Worm (Caenorhabditis elegans) whole organism, mixed stage, embryonic: ENCODE data around the gene daf-41.

ENCODE experiments used
- blmp-1 ChIP-seq: fragments of 150-350 bp; optimal IDR thresholded peaks from 2 replicates; lab custom pipeline; 2014; ENCODE audit warnings: missing biosample characterization, missing genetic modification characterization
- ceh-39 ChIP-seq: fragments of 150-350 bp; optimal IDR thresholded peaks from 2 replicates; lab custom pipeline; 2014; ENCODE audit warnings: missing biosample characterization, missing genetic modification characterization
- cnd-1 ChIP-seq: fragments of 200-800 bp; sonication (Bioruptor generic); optimal IDR thresholded peaks from 2 replicates; lab custom pipeline; 2018; ENCODE audit warnings: mild to moderate bottlenecking, missing genetic modification characterization, missing compliant biosample characterization
- elt-1 ChIP-seq: sonication (generic microtip); optimal IDR thresholded peaks from 2 replicates; lab custom pipeline; 2017; ENCODE audit warnings: missing genetic modification characterization, mild to moderate bottlenecking, missing compliant biosample characterization, antibody characterized with exemption, moderate library complexity, borderline replicate concordance; ENCODE audit not compliant: insufficient read depth
- elt-3 ChIP-seq: fragments of 150-350 bp; optimal IDR thresholded peaks from 2 replicates; lab custom pipeline; 2014; ENCODE audit warnings: missing biosample characterization, missing genetic modification characterization
- mep-1 ChIP-seq: fragments of 150-350 bp; optimal IDR thresholded peaks from 2 replicates; lab custom pipeline; 2017; ENCODE audit warnings: missing biosample characterization, missing genetic modification reagents, missing genetic modification characterization, inconsistent platforms
- nhr-237 ChIP-seq: fragments of 150-350 bp; optimal IDR thresholded peaks from 2 replicates; lab custom pipeline; 2014; ENCODE audit warnings: missing biosample characterization, missing genetic modification characterization
- nhr-28 ChIP-seq: fragments of 150-350 bp; optimal IDR thresholded peaks from 2 replicates; lab custom pipeline; 2014; ENCODE audit warnings: missing biosample characterization, missing genetic modification characterization
- nhr-76 ChIP-seq: sonication (generic microtip); optimal IDR thresholded peaks from 2 replicates; lab custom pipeline; 2017; ENCODE audit warnings: missing biosample characterization, missing genetic modification characterization
- pha-4 ChIP-seq: fragments of 150-350 bp; optimal IDR thresholded peaks from 2 replicates; lab custom pipeline; 2018; ENCODE audit warnings: missing biosample characterization, missing genetic modification reagents, missing genetic modification characterization
- snpc-4 ChIP-seq: fragments of 150-350 bp; optimal IDR thresholded peaks from 2 replicates; lab custom pipeline; 2014; ENCODE audit warnings: missing biosample characterization, missing genetic modification characterization
- unc-62 ChIP-seq: fragments of 150-350 bp; optimal IDR thresholded peaks from 2 replicates; lab custom pipeline; 2014; ENCODE audit warnings: missing biosample characterization, missing genetic modification reagents, missing genetic modification characterization
- ztf-11 ChIP-seq: fragments of 150-350 bp; optimal IDR thresholded peaks from 2 replicates; lab custom pipeline; 2014; ENCODE audit warnings: missing biosample characterization, missing genetic modification characterization

- TF ChIP-seq unc-62 (no peak), nhr-76 (tag; lab: Kevin White, UChicago) (no peak), mep-1 (tag; lab: Kevin White, UChicago) (no peak), ceh-39 (no peak), nhr-237 (tag; lab: Kevin White, UChicago) (no peak), ztf-11 (no peak), elt-3 (no peak), nhr-28 (tag; lab: Kevin White, UChicago) (no peak), cnd-1 (no peak), elt-1 (tag; lab: Kevin White, UChicago) (no peak), blmp-1 (no peak), snpc-4 (tag; lab: Kevin White, UChicago) (no peak), pha-4 (tag; lab: Kevin White, UChicago) (no peak)
These were observed 25.9 kb downstream of the daf-41 start for ce11 chrIII:5248706-5249105.
